Fruit fly (Drosophila melanogaster) whole organism, pupa: Measurements from ENCODE around the gene CG1233.

Experiments used
- CG10348 ChIP-seq: fragments of 200-800 bp; sonication (Bioruptor generic); IDR thresholded peaks from 2 replicates; pipeline ENCODE4 v1.3.6; 2022; ENCODE audit warnings: missing biosample characterization, missing genetic modification characterization
- CG12605 ChIP-seq: fragments of 200-800 bp; sonication (Bioruptor generic); IDR thresholded peaks from 2 replicates; pipeline ENCODE4 v1.3.6; 2022; ENCODE audit warnings: missing biosample characterization, missing genetic modification characterization
- CG13204 ChIP-seq: fragments of 200-800 bp; sonication (Bioruptor generic); optimal IDR thresholded peaks from 2 replicates; lab custom pipeline; 2018; ENCODE audit warnings: missing biosample characterization, mild to moderate bottlenecking, missing genetic modification characterization, moderate library complexity
- CG14655 ChIP-seq: fragments of 200-800 bp; sonication (Bioruptor generic); optimal IDR thresholded peaks from 3 replicates; lab custom pipeline; 2017; ENCODE audit warnings: mild to moderate bottlenecking, missing biosample characterization, missing genetic modification reagents, missing genetic modification characterization
- CG15710 ChIP-seq: fragments of 200-800 bp; sonication (Bioruptor generic); optimal IDR thresholded peaks from 2 replicates; lab custom pipeline; 2018; ENCODE audit warnings: missing biosample characterization, mild to moderate bottlenecking, missing genetic modification characterization, moderate library complexity
- CG17806 ChIP-seq: fragments of 200-800 bp; sonication (Bioruptor generic); optimal IDR thresholded peaks from 2 replicates; lab custom pipeline; 2018; ENCODE audit warnings: missing biosample characterization, mild to moderate bottlenecking, missing genetic modification characterization, moderate library complexity
- CG32121 ChIP-seq: fragments of 200-800 bp; sonication (Bioruptor generic); IDR thresholded peaks from 2 replicates; pipeline ENCODE4 v1.3.6; 2022; ENCODE audit warnings: missing biosample characterization, missing genetic modification characterization
- CG34367 ChIP-seq: fragments of 200-800 bp; sonication (Bioruptor generic); optimal IDR thresholded peaks from 2 replicates; lab custom pipeline; 2018; ENCODE audit warnings: missing biosample characterization, mild to moderate bottlenecking, missing genetic modification characterization
- CG4496 ChIP-seq: fragments of 200-800 bp; sonication (Bioruptor generic); IDR thresholded peaks from 3 replicates; pipeline ENCODE4 v1.3.6; 2022; ENCODE audit warnings: missing biosample characterization, missing genetic modification characterization
- CG8159 ChIP-seq: fragments of 200-800 bp; sonication (Bioruptor generic); optimal IDR thresholded peaks from 3 replicates; lab custom pipeline; 2018; ENCODE audit warnings: missing biosample characterization, mild to moderate bottlenecking, missing genetic modification characterization, moderate library complexity
- CG8301 ChIP-seq: fragments of 200-800 bp; sonication (Bioruptor generic); optimal IDR thresholded peaks from 2 replicates; lab custom pipeline; 2018; ENCODE audit warnings: missing biosample characterization, mild to moderate bottlenecking, missing genetic modification characterization
- CG9948 ChIP-seq: fragments of 200-800 bp; sonication (Bioruptor generic); optimal IDR thresholded peaks from 2 replicates; lab custom pipeline; 2018; ENCODE audit warnings: missing biosample characterization, mild to moderate bottlenecking, missing genetic modification characterization, moderate library complexity
- D1 ChIP-seq: fragments of 200-800 bp; sonication (Bioruptor generic); optimal IDR thresholded peaks from 2 replicates; lab custom pipeline; 2018; ENCODE audit warnings: missing biosample characterization, mild to moderate bottlenecking, missing genetic modification characterization, moderate library complexity
- EcR ChIP-seq: fragments of 200-800 bp; sonication (Bioruptor generic); optimal IDR thresholded peaks from 3 replicates; lab custom pipeline; 2019; ENCODE audit warnings: missing biosample characterization, missing genetic modification characterization, mild to moderate bottlenecking, moderate library complexity, missing genetic modification reagents
- Ets98B ChIP-seq: fragments of 200-800 bp; sonication (Bioruptor generic); IDR thresholded peaks from 2 replicates; pipeline ENCODE4 v1.3.6; 2022; ENCODE audit warnings: missing biosample characterization, missing genetic modification characterization
- Pif1A ChIP-seq: fragments of 200-800 bp; sonication (Bioruptor generic); optimal IDR thresholded peaks from 3 replicates; lab custom pipeline; 2016; ENCODE audit warnings: missing biosample characterization, missing genetic modification characterization
- Pif1B ChIP-seq: fragments of 200-800 bp; sonication (Bioruptor generic); optimal IDR thresholded peaks from 3 replicates; lab custom pipeline; 2016; ENCODE audit warnings: missing biosample characterization, missing genetic modification characterization
- Snoo ChIP-seq: fragments of 200-800 bp; sonication (Bioruptor generic); optimal IDR thresholded peaks from 3 replicates; lab custom pipeline; 2017; ENCODE audit warnings: missing biosample characterization, mild to moderate bottlenecking, missing genetic modification characterization, inconsistent platforms
- fd96Ca ChIP-seq: fragments of 200-800 bp; sonication (Bioruptor generic); IDR thresholded peaks from 3 replicates; pipeline ENCODE4 v1.3.6; 2022; ENCODE audit warnings: missing biosample characterization, missing genetic modification characterization
- gl ChIP-seq: fragments of 200-800 bp; sonication (Bioruptor generic); optimal IDR thresholded peaks from 2 replicates; lab custom pipeline; 2018; ENCODE audit warnings: missing biosample characterization, mild to moderate bottlenecking, missing genetic modification characterization
- rn ChIP-seq: fragments of 200-800 bp; sonication (Bioruptor generic); IDR thresholded peaks from 2 replicates; pipeline ENCODE4 v1.3.6; 2022; ENCODE audit warnings: missing biosample characterization, missing genetic modification characterization

Gene CG1233

dm6 chr3L:361201-361600, at the start of gene CG1233, which contains the start of gene Cdc5:
Gene CG1233 (plus strand): TSS chr3L:361472.
Gene Cdc5 (minus strand): TSS chr3L:361383.
- TF ChIP-seq gl (no peak), CG32121 (GFP tag; lab: Robert Waterston, UW) (peak; percentile 27; the same call in 1 of the 2 replicates)

- no peak for TF ChIP-seq D1 (tag; lab: Kevin White, UChicago)
- TF ChIP-seq Ets98B (GFP tag; lab: Robert Waterston, UW) = no peak
- no peak for TF ChIP-seq CG34367 (tag; lab: Kevin White, UChicago)
- TF ChIP-seq EcR (GFP tag; lab: Kevin White, UChicago) = peak; percentile 36
Observed at dm6 chr3L:311607-312006, 49.7 kb upstream of the CG1233 start.

- TF ChIP-seq Pif1B (GFP tag; lab: Kevin White, UChicago) (no peak), D1 (tag; lab: Kevin White, UChicago) (no peak), fd96Ca (GFP tag; lab: Robert Waterston, UW) (no peak), CG4496 (GFP tag; lab: Robert Waterston, UW) (no peak), CG34367 (tag; lab: Kevin White, UChicago) (no peak), CG32121 (GFP tag; lab: Robert Waterston, UW) (no peak), rn (no peak), CG15710 (tag; lab: Kevin White, UChicago) (no peak), CG8159 (tag; lab: Kevin White, UChicago) (no peak), CG17806 (tag; lab: Kevin White, UChicago) (no peak), gl (no peak), Ets98B (GFP tag; lab: Robert Waterston, UW) (no peak), EcR (GFP tag; lab: Kevin White, UChicago) (no peak), CG9948 (tag; lab: Kevin White, UChicago) (no peak), CG8301 (tag; lab: Kevin White, UChicago) (no peak), CG12605 (GFP tag; lab: Robert Waterston, UW) (no peak), Pif1A (GFP tag; lab: Kevin White, UChicago) (no peak)
Observed at dm6 chr3L:312323-312722, 48.9 kb upstream of the CG1233 start.

- TF ChIP-seq CG13204 (GFP tag; lab: Kevin White, UChicago) = no peak
- TF ChIP-seq CG4496 (GFP tag; lab: Robert Waterston, UW) = no peak; the same call in 2 of the 3 replicates
- peak; percentile 85 for TF ChIP-seq EcR (GFP tag; lab: Kevin White, UChicago)
- TF ChIP-seq Ets98B (GFP tag; lab: Robert Waterston, UW) = no peak
- no peak for TF ChIP-seq Pif1A (GFP tag; lab: Kevin White, UChicago)
Observed at dm6 chr3L:315140-315539, 46.1 kb upstream of the CG1233 start.

- TF ChIP-seq CG13204 (GFP tag; lab: Kevin White, UChicago) = no peak
- TF ChIP-seq CG8159 (tag; lab: Kevin White, UChicago) = no peak
- no peak for TF ChIP-seq CG12605 (GFP tag; lab: Robert Waterston, UW)
- no peak for TF ChIP-seq Snoo (tag; lab: Kevin White, UChicago)
- no peak for TF ChIP-seq CG14655
- no peak for TF ChIP-seq CG32121 (GFP tag; lab: Robert Waterston, UW)
- TF ChIP-seq CG17806 (tag; lab: Kevin White, UChicago) = no peak
- TF ChIP-seq fd96Ca (GFP tag; lab: Robert Waterston, UW) = no peak
- TF ChIP-seq CG9948 (tag; lab: Kevin White, UChicago) = no peak
Observed at dm6 chr3L:316784-317183, 44.5 kb upstream of the CG1233 start, which contains the start of gene ddbt. Gene ddbt (plus strand): TSS chr3L:317084.

dm6 chr3L:319145-320009, 41.9 kb upstream of the CG1233 start, which contains the start of gene fwd:
Gene fwd (minus strand): TSS chr3L:319884.
- TF ChIP-seq CG32121 (GFP tag; lab: Robert Waterston, UW) = no peak
- 0 out of 2 replicates have a peak, but pooled peaks have one; percentile 14 for TF ChIP-seq CG12605 (GFP tag; lab: Robert Waterston, UW)
- no peak; the same call in 1 of the 2 replicates for TF ChIP-seq Ets98B (GFP tag; lab: Robert Waterston, UW)
- TF ChIP-seq CG15710 (tag; lab: Kevin White, UChicago) = no peak
- TF ChIP-seq CG34367 (tag; lab: Kevin White, UChicago) = no peak
- peak; percentile 74 for TF ChIP-seq CG4496 (GFP tag; lab: Robert Waterston, UW)
- peak; percentile 30 for TF ChIP-seq CG8159 (tag; lab: Kevin White, UChicago)
- no peak for TF ChIP-seq CG17806 (tag; lab: Kevin White, UChicago)
- peak; percentile 63 for TF ChIP-seq EcR (GFP tag; lab: Kevin White, UChicago)
- peak; percentile 22; the same call in 1 of the 3 replicates for TF ChIP-seq fd96Ca (GFP tag; lab: Robert Waterston, UW)
- TF ChIP-seq, all 21 proteins: peak for 5

dm6 chr3L:320010-320337, 41.3 kb upstream of the CG1233 start:
- TF ChIP-seq EcR (GFP tag; lab: Kevin White, UChicago) (no peak), Pif1B (GFP tag; lab: Kevin White, UChicago) (no peak), CG32121 (GFP tag; lab: Robert Waterston, UW) (no peak), CG4496 (GFP tag; lab: Robert Waterston, UW) (no peak), Ets98B (GFP tag; lab: Robert Waterston, UW) (no peak), CG17806 (tag; lab: Kevin White, UChicago) (no peak), CG34367 (tag; lab: Kevin White, UChicago) (no peak), CG10348 (GFP tag; lab: Robert Waterston, UW) (no peak), Pif1A (GFP tag; lab: Kevin White, UChicago) (no peak), CG8159 (tag; lab: Kevin White, UChicago) (no peak), CG13204 (GFP tag; lab: Kevin White, UChicago) (no peak), rn (no peak)
